Fruit fly (Drosophila melanogaster): ENCODE data around the gene Ptp61F.

Gene Ptp61F

dm6 chr3L:1515820-1516540 is 40.9 kb upstream of the Ptp61F start (continued):
- no peak for TF ChIP-seq CG34224 (GFP tag; IDR thresholded peaks at IDR 0.05; ENCODE audit: partially characterized antibody)
- TF ChIP-seq CG6683 (GFP tag; optimal IDR thresholded peaks at IDR 0.05): no peak
- peak; percentile 57; the same call in 1 of the 3 replicates for TF ChIP-seq CG11093 (GFP tag; IDR thresholded peaks at IDR 0.05)
- TF ChIP-seq exex (tag; optimal IDR thresholded peaks at IDR 0.05): no peak
- TF ChIP-seq CG17186 (GFP tag; optimal IDR thresholded peaks at IDR 0.05): peak; percentile 6
- peak; percentile 70 for TF ChIP-seq nerfin-1 (tag; optimal IDR thresholded peaks at IDR 0.05)
- TF ChIP-seq Scr (GFP tag; IDR thresholded peaks at IDR 0.05; ENCODE audit: partially characterized antibody): no peak
- TF ChIP-seq CG6654 (GFP tag; optimal IDR thresholded peaks at IDR 0.05): peak; percentile 41
- no peak for TF ChIP-seq h (optimal IDR thresholded peaks at IDR 0.05)
- no peak for TF ChIP-seq Adf1 (GFP tag; IDR thresholded peaks at IDR 0.05)
- TF ChIP-seq abd-A (tag; optimal IDR thresholded peaks at IDR 0.05): no peak
- peak; percentile 83 for TF ChIP-seq CG2678 (tag; optimal IDR thresholded peaks at IDR 0.05)
- peak; percentile 71 for TF ChIP-seq dm (GFP tag; optimal IDR thresholded peaks at IDR 0.05)
- TF ChIP-seq pfk (GFP tag; optimal IDR thresholded peaks at IDR 0.05): no peak
- TF ChIP-seq CG5953 (GFP tag; IDR thresholded peaks at IDR 0.05): peak; percentile 51; the same call in 1 of the 2 replicates
- no peak for TF ChIP-seq crc (GFP tag; optimal IDR thresholded peaks at IDR 0.05)
- peak; percentile 16 for TF ChIP-seq CG12744 (GFP tag; optimal IDR thresholded peaks at IDR 0.05)
- peak; percentile 28 for TF ChIP-seq CG17802 (tag; optimal IDR thresholded peaks at IDR 0.05)
- no peak for TF ChIP-seq CG16813 (GFP tag; IDR thresholded peaks at IDR 0.05; ENCODE audit: partially characterized antibody)
- TF ChIP-seq Awh (GFP tag; IDR thresholded peaks at IDR 0.05): peak; percentile 40; the same call in 1 of the 2 replicates
- TF ChIP-seq ewg (GFP tag; optimal IDR thresholded peaks at IDR 0.05): peak; percentile 63
- peak; percentile 21 for TF ChIP-seq HmgD (GFP tag; optimal IDR thresholded peaks at IDR 0.05)
- TF ChIP-seq lab (GFP tag; optimal IDR thresholded peaks at IDR 0.05): peak; percentile 61
- TF ChIP-seq CG9817 (tag; optimal IDR thresholded peaks at IDR 0.05): peak; percentile 66
- no peak for TF ChIP-seq Dp (GFP tag; optimal IDR thresholded peaks at IDR 0.05)
- TF ChIP-seq CG4404 (GFP tag; IDR thresholded peaks at IDR 0.05): peak; percentile 66
- peak; percentile 70 for TF ChIP-seq CG8944 (GFP tag; optimal IDR thresholded peaks at IDR 0.05)
- TF ChIP-seq tin (GFP tag; optimal IDR thresholded peaks at IDR 0.05): peak; percentile 78
- no peak for TF ChIP-seq prd (optimal IDR thresholded peaks at IDR 0.05)
- TF ChIP-seq prd (GFP tag; IDR thresholded peaks at IDR 0.05): peak; percentile 79
- TF ChIP-seq CG15696 (tag; optimal IDR thresholded peaks at IDR 0.05): peak; percentile 77
- TF ChIP-seq CG7786 (GFP tag; optimal IDR thresholded peaks at IDR 0.05): peak; percentile 66
- TF ChIP-seq ap (GFP tag; IDR thresholded peaks at IDR 0.05): no peak; the same call in 1 of the 2 replicates
- peak; percentile 12 for TF ChIP-seq cato (GFP tag; optimal IDR thresholded peaks at IDR 0.05; ENCODE audit: borderline replicate concordance)
- TF ChIP-seq CG8478 (optimal IDR thresholded peaks at IDR 0.05): no peak
- no peak for TF ChIP-seq B-H2 (GFP tag; optimal IDR thresholded peaks at IDR 0.05)
- TF ChIP-seq ro (GFP tag; IDR thresholded peaks at IDR 0.05): no peak
- TF ChIP-seq usp (GFP tag; optimal IDR thresholded peaks at IDR 0.05): no peak
- no peak for TF ChIP-seq lbe (GFP tag; optimal IDR thresholded peaks at IDR 0.05)
- peak; percentile 69 for TF ChIP-seq vvl (GFP tag; IDR thresholded peaks at IDR 0.05)
- no peak for TF ChIP-seq kay (GFP tag; optimal IDR thresholded peaks at IDR 0.05)
- no peak for TF ChIP-seq CG7928 (GFP tag; optimal IDR thresholded peaks at IDR 0.05)
- 0 out of 2 replicates have a peak, but pooled peaks have one; percentile 22 for TF ChIP-seq CG1024 (GFP tag; IDR thresholded peaks at IDR 0.05)
- TF ChIP-seq fd96Cb (tag; optimal IDR thresholded peaks at IDR 0.05): peak; percentile 75
- peak; percentile 51 for TF ChIP-seq jing (GFP tag; optimal IDR thresholded peaks at IDR 0.05)
- peak; percentile 78 for TF ChIP-seq row (GFP tag; IDR thresholded peaks at IDR 0.05)
- TF ChIP-seq H15 (GFP tag; IDR thresholded peaks at IDR 0.05): no peak
- TF ChIP-seq Lhr (GFP tag; optimal IDR thresholded peaks at IDR 0.05): peak; percentile 58
- no peak for TF ChIP-seq CG3065 (GFP tag; optimal IDR thresholded peaks at IDR 0.05)
- peak; percentile 81 for TF ChIP-seq CG8924 (tag; optimal IDR thresholded peaks at IDR 0.05)

Measured in whole organism, embryonic.